Fruit fly (Drosophila melanogaster) Kc167 (cell line): ENCODE results near the gene Cp190.

ENCODE experiments used
- Myc ChIP-seq: fragments of >200 bp; optimal IDR thresholded peaks from 2 replicates; lab custom pipeline; 2017; ENCODE audit warnings: missing external identifiers
- Sin3A ChIP-seq: fragments of >200 bp; optimal IDR thresholded peaks from 2 replicates; lab custom pipeline; 2018; ENCODE audit warnings: missing external identifiers
- h ChIP-seq: fragments of >200 bp; optimal IDR thresholded peaks from 3 replicates; lab custom pipeline; 2018; ENCODE audit warnings: missing external identifiers
- insv ChIP-seq: fragments of >200 bp; optimal IDR thresholded peaks from 3 replicates; lab custom pipeline; 2018; ENCODE audit warnings: missing external identifiers
- psq ChIP-seq: fragments of >200 bp; optimal IDR thresholded peaks from 2 replicates; lab custom pipeline; 2017; ENCODE audit warnings: missing external identifiers
- ttk ChIP-seq: sonication (Bioruptor generic); optimal IDR thresholded peaks from 2 replicates; lab custom pipeline; 2017; ENCODE audit warnings: missing external identifiers

DNA sequence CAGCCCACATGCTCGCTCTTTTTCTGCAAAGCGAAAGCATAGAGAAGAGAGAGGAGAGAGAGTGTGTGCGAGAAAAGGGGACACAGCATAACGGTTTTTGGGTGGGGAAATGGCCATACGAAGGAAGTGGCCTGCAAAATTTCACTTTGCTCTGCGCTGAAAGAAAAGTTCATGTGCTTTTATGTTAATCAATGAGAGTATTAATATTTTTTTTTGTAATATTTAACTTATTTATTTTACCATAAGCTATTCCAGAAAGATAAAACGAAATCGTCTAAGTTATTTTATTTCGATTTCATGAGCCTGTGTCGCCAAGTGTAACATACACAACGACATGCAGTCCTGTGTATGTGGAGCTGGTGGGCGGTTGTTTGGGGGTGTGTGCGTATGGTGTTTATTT, 24.6 kb downstream of the Cp190 start:
- TF ChIP-seq insv, result no peak
- no peak for TF ChIP-seq ttk (lab: Kevin White, UChicago)
- TF ChIP-seq h (lab: Kevin White, UChicago), result no peak
- no peak for TF ChIP-seq psq (lab: Kevin White, UChicago)
- no peak for TF ChIP-seq Myc (lab: Kevin White, UChicago)
- no peak for TF ChIP-seq Sin3A (lab: Kevin White, UChicago)
